Fruit fly (Drosophila melanogaster) ovary, adult (tissue): ENCODE measurements around the gene CG10383.

ENCODE experiments used
- CG17801 ChIP-seq: fragments of 200-800 bp; optimal IDR thresholded peaks from 2 replicates; lab custom pipeline; 2019; ENCODE audit warnings: missing biosample characterization, mild to moderate bottlenecking, missing genetic modification characterization, moderate library complexity; ENCODE audit not compliant: partially characterized antibody

Gene CG10383

dm6 chr2L:18671146-18671545, 24.3 kb downstream of the CG10383 start, which contains the start of gene CG43338:
Gene CG43338 (minus strand): TSS chr2L:18671246.
- TF ChIP-seq CG17801 (GFP tag; lab: Kevin White, UChicago), result no peak

- TF ChIP-seq CG17801 (GFP tag; lab: Kevin White, UChicago), result no peak
Measured at dm6 chr2L:18665952-18666606, 29.3 kb downstream of the CG10383 start.

- TF ChIP-seq CG17801 (GFP tag; lab: Kevin White, UChicago), result no peak
Measured at dm6 chr2L:18664707-18665550, 30.5 kb downstream of the CG10383 start.

dm6 chr2L:18663395-18663794, 32.0 kb downstream of the CG10383 start:
- TF ChIP-seq CG17801 (GFP tag; lab: Kevin White, UChicago), result no peak

- no peak for TF ChIP-seq CG17801 (GFP tag; lab: Kevin White, UChicago)
Measured at dm6 chr2L:18658108-18658507, 37.3 kb downstream of the CG10383 start.

dm6 chr2L:18656691-18657237, 38.6 kb downstream of the CG10383 start:
- TF ChIP-seq CG17801 (GFP tag; lab: Kevin White, UChicago), result no peak

- TF ChIP-seq CG17801 (GFP tag; lab: Kevin White, UChicago), result no peak
Measured at dm6 chr2L:18653328-18653675, 42.1 kb downstream of the CG10383 start.

dm6 chr2L:18652663-18653327, 42.6 kb downstream of the CG10383 start, which contains the start of gene Cyp310a1:
Gene Cyp310a1 (minus strand): TSS chr2L:18653010.
- TF ChIP-seq CG17801 (GFP tag; lab: Kevin White, UChicago), result no peak

dm6 chr2L:18647857-18648652, 47.3 kb downstream of the CG10383 start:
- TF ChIP-seq CG17801 (GFP tag; lab: Kevin White, UChicago), result no peak

dm6 chr2L:18645468-18645867, 49.9 kb downstream of the CG10383 start:
- TF ChIP-seq CG17801 (GFP tag; lab: Kevin White, UChicago), result no peak

dm6 chr2L:18641087-18641486, 54.3 kb downstream of the CG10383 start:
- no peak for TF ChIP-seq CG17801 (GFP tag; lab: Kevin White, UChicago)
